Worm (Caenorhabditis elegans) whole organism, L4 larva: ENCODE results near the gene ilys-4.
A peak's percentile ranks its signal among the peaks of the same experiment; 100 is the strongest.

Source experiments
- D1046.2 ChIP-seq: fragments of 200-800 bp; sonication (Bioruptor generic); IDR thresholded peaks from 2 replicates; pipeline ENCODE4 v1.3.6; 2022; ENCODE audit warnings: missing genetic modification characterization, missing compliant biosample characterization
- F37D6.2 ChIP-seq: sonication (generic microtip); optimal IDR thresholded peaks from 2 replicates; lab custom pipeline; 2016; ENCODE audit warnings: mild to moderate bottlenecking, missing genetic modification characterization, missing compliant biosample characterization
- F44E2.7 ChIP-seq: fragments of 200-800 bp; sonication (Bioruptor generic); IDR thresholded peaks from 2 replicates; pipeline ENCODE4 v2.1.2; 2022; ENCODE audit warnings: missing genetic modification characterization, missing compliant biosample characterization
- F49E8.2 ChIP-seq: sonication (generic microtip); optimal IDR thresholded peaks from 2 replicates; lab custom pipeline; 2016; ENCODE audit warnings: missing compliant biosample characterization, mild to moderate bottlenecking, missing genetic modification characterization, borderline replicate concordance
- T26A8.4 ChIP-seq: fragments of 200-800 bp; sonication (Bioruptor generic); IDR thresholded peaks from 2 replicates; pipeline ENCODE4 v1.3.6; 2022; ENCODE audit warnings: missing genetic modification characterization, missing compliant biosample characterization
- Y105C5A.15 ChIP-seq: fragments of 200-800 bp; sonication (Bioruptor generic); IDR thresholded peaks from 2 replicates; pipeline ENCODE4 v1.3.6; 2022; ENCODE audit warnings: missing genetic modification characterization, missing compliant biosample characterization
- ZK337.2 ChIP-seq: fragments of 200-800 bp; sonication (Bioruptor generic); IDR thresholded peaks from 2 replicates; pipeline ENCODE4 v1.3.6; 2022; ENCODE audit warnings: missing genetic modification reagents, missing genetic modification characterization, missing compliant biosample characterization
- aha-1 ChIP-seq: fragments of 150-350 bp; peaks from one replicate; lab custom pipeline; 2014; ENCODE audit warnings: missing biosample characterization, missing genetic modification characterization
- ceh-20 ChIP-seq: fragments of 200-800 bp; sonication (Bioruptor generic); IDR thresholded peaks from 2 replicates; pipeline ENCODE4 v1.3.6; 2022; ENCODE audit warnings: missing genetic modification reagents, missing genetic modification characterization, missing compliant biosample characterization
- ctbp-1 ChIP-seq: fragments of 200-800 bp; sonication (Bioruptor generic); IDR thresholded peaks from 2 replicates; pipeline ENCODE4 v1.3.6; 2022; ENCODE audit warnings: missing genetic modification reagents, missing genetic modification characterization, missing compliant biosample characterization
- daf-16 ChIP-seq, 3 experiments: sonication (generic microtip); optimal IDR thresholded peaks; 2 replicates each; lab custom pipeline; 2016 to 2017; ENCODE audit warnings: missing genetic modification characterization in 3 of 3, missing genetic modification reagents in 3 of 3, mild to moderate bottlenecking in 2 of 3, missing compliant biosample characterization in 2 of 3, missing biosample characterization in 1 of 3, moderate library complexity in 1 of 3
- daf-8 ChIP-seq: fragments of 200-800 bp; sonication (Bioruptor generic); IDR thresholded peaks from 2 replicates; pipeline ENCODE4 v1.3.6; 2022; ENCODE audit warnings: missing genetic modification characterization, missing compliant biosample characterization
- dmd-8 ChIP-seq: fragments of 200-800 bp; sonication (Bioruptor generic); IDR thresholded peaks from 2 replicates; pipeline ENCODE4 v1.3.6; 2022; ENCODE audit warnings: missing genetic modification characterization, missing compliant biosample characterization
- egl-27 ChIP-seq: sonication (generic microtip); optimal IDR thresholded peaks from 3 replicates; lab custom pipeline; 2017; ENCODE audit warnings: missing biosample characterization, missing genetic modification reagents, missing genetic modification characterization
- egl-43 ChIP-seq: fragments of 200-800 bp; sonication (Bioruptor generic); IDR thresholded peaks from 2 replicates; pipeline ENCODE4 v1.3.6; 2022; ENCODE audit warnings: missing genetic modification reagents, missing genetic modification characterization, missing compliant biosample characterization
- gei-8 ChIP-seq: fragments of 200-800 bp; sonication (Bioruptor generic); optimal IDR thresholded peaks from 2 replicates; lab custom pipeline; 2018; ENCODE audit warnings: mild to moderate bottlenecking, missing genetic modification characterization, missing compliant biosample characterization
- hlh-11 ChIP-seq: fragments of 200-800 bp; sonication (Bioruptor generic); optimal IDR thresholded peaks from 2 replicates; lab custom pipeline; 2018; ENCODE audit warnings: mild to moderate bottlenecking, missing genetic modification characterization, missing compliant biosample characterization
- lin-13 ChIP-seq: fragments of 150-350 bp; optimal IDR thresholded peaks from 2 replicates; lab custom pipeline; 2014; ENCODE audit warnings: missing biosample characterization, missing genetic modification reagents, missing genetic modification characterization
- lir-3 ChIP-seq: sonication (generic microtip); optimal IDR thresholded peaks from 2 replicates; lab custom pipeline; 2016; ENCODE audit warnings: mild to moderate bottlenecking, missing genetic modification characterization, missing compliant biosample characterization
- mxl-2 ChIP-seq: fragments of 200-800 bp; sonication (Bioruptor generic); conservative IDR thresholded peaks from 2 replicates; pipeline ENCODE4 v1.3.6; 2022; ENCODE audit warnings: missing genetic modification reagents, missing genetic modification characterization, missing compliant biosample characterization
- nhr-76 ChIP-seq: fragments of 150-350 bp; optimal IDR thresholded peaks from 2 replicates; lab custom pipeline; 2014; ENCODE audit warnings: missing biosample characterization, missing genetic modification characterization
- skn-1 ChIP-seq: fragments of 150-350 bp; optimal IDR thresholded peaks from 2 replicates; lab custom pipeline; 2014; ENCODE audit warnings: missing biosample characterization, missing genetic modification characterization
- snpc-4 ChIP-seq: fragments of 150-350 bp; optimal IDR thresholded peaks from 2 replicates; lab custom pipeline; 2014; ENCODE audit warnings: missing biosample characterization, missing genetic modification characterization
- tag-97 ChIP-seq: fragments of 200-800 bp; sonication (Bioruptor generic); IDR thresholded peaks from 2 replicates; pipeline ENCODE4 v1.3.6; 2022; ENCODE audit warnings: missing genetic modification characterization, missing compliant biosample characterization
- unc-39 ChIP-seq: sonication (generic microtip); optimal IDR thresholded peaks from 2 replicates; lab custom pipeline; 2017; ENCODE audit warnings: missing biosample characterization, missing genetic modification characterization
- unc-62 ChIP-seq, 3 experiments: fragments of 150-350 bp in 1 of 3; sonication (generic microtip); optimal IDR thresholded peaks in 2 of 3; peaks in 1 of 3; 1 replicate in 1 of 3; 2 replicates in 2 of 3; lab custom pipeline; 2014 to 2017; ENCODE audit warnings: missing biosample characterization in 3 of 3, missing genetic modification characterization in 3 of 3, missing genetic modification reagents in 3 of 3, missing genotype in 1 of 3
- vab-7 ChIP-seq: fragments of 200-800 bp; sonication (Bioruptor generic); IDR thresholded peaks from 2 replicates; pipeline ENCODE4 v1.3.6; 2022; ENCODE audit warnings: missing genetic modification reagents, missing genetic modification characterization, missing compliant biosample characterization
- zag-1 ChIP-seq: fragments of 150-350 bp; optimal IDR thresholded peaks from 2 replicates; lab custom pipeline; 2014; ENCODE audit warnings: missing biosample characterization, missing genetic modification characterization
- zfp-2 ChIP-seq: sonication (generic microtip); optimal IDR thresholded peaks from 2 replicates; lab custom pipeline; 2016; ENCODE audit warnings: mild to moderate bottlenecking, missing genetic modification characterization, missing compliant biosample characterization
- zfp-3 ChIP-seq: fragments of 200-800 bp; sonication (Bioruptor generic); conservative IDR thresholded peaks from 2 replicates; pipeline ENCODE4 v1.3.6; 2022; ENCODE audit warnings: missing genetic modification reagents, missing genetic modification characterization, missing compliant biosample characterization

The ilys-4 gene

ce11 chrIV:7877255-7877654 lies 20.1 kb downstream of the ilys-4 start:
- no peak for TF ChIP-seq F37D6.2 (tag; lab: Kevin White, UChicago)
- no peak for TF ChIP-seq egl-43 (GFP tag; lab: Robert Waterston, UW)
- no peak for TF ChIP-seq daf-16 (GFP tag; optimal IDR thresholded peaks at IDR 0.05; lab: Kevin White, UChicago)
- no peak for TF ChIP-seq daf-16 (tag; optimal IDR thresholded peaks at IDR 0.05; lab: Kevin White, UChicago)
- no peak for TF ChIP-seq unc-39 (tag; lab: Kevin White, UChicago)
- TF ChIP-seq aha-1 (tag; lab: Kevin White, UChicago): peak; percentile 96
- no peak for TF ChIP-seq skn-1 (tag; lab: Kevin White, UChicago)
- TF ChIP-seq dmd-8: no peak
- peak in 1 of 2 experiments; percentile 52 for TF ChIP-seq unc-62 (GFP tag; optimal IDR thresholded peaks at IDR 0.05 in 1 of 2; lab: Kevin White, UChicago)
- no peak for TF ChIP-seq unc-62 (tag; optimal IDR thresholded peaks at IDR 0.05; lab: Kevin White, UChicago)

ce11 chrIV:7870451-7870850 lies 26.9 kb downstream of the ilys-4 start, which contains the start of gene T06C10.3:
T06C10.3 (plus strand) TSS chrIV:7870751.
- TF ChIP-seq F37D6.2 (tag; lab: Kevin White, UChicago): no peak
- TF ChIP-seq T26A8.4 (GFP tag; lab: Robert Waterston, UW): no peak
- no peak for TF ChIP-seq zfp-2
- TF ChIP-seq F44E2.7 (GFP tag; lab: Robert Waterston, UW): no peak
- TF ChIP-seq daf-8 (GFP tag; lab: Robert Waterston, UW): no peak
- no peak for TF ChIP-seq F49E8.2 (tag; lab: Kevin White, UChicago)
- no peak for TF ChIP-seq ceh-20 (GFP tag; lab: Robert Waterston, UW)
- no peak for TF ChIP-seq D1046.2 (GFP tag; lab: Robert Waterston, UW)
- no peak for TF ChIP-seq ZK337.2 (GFP tag; lab: Robert Waterston, UW)
- no peak for TF ChIP-seq skn-1 (tag; lab: Kevin White, UChicago)

- TF ChIP-seq T26A8.4 (GFP tag; lab: Robert Waterston, UW) (no peak), lir-3 (tag; lab: Kevin White, UChicago) (no peak), nhr-76 (no peak), aha-1 (tag; lab: Kevin White, UChicago) (peak; percentile 55), zfp-3 (GFP tag; lab: Robert Waterston, UW) (no peak)
These were observed 28.7 kb downstream of the ilys-4 start, which contains the start of gene flp-10 for ce11 chrIV:7868607-7869006. flp-10 (plus strand) TSS chrIV:7868907.

ce11 chrIV:7851291-7851690 lies 46.1 kb downstream of the ilys-4 start:
- TF ChIP-seq lin-13 (GFP tag; lab: Kevin White, UChicago) (no peak), D1046.2 (GFP tag; lab: Robert Waterston, UW) (no peak), snpc-4 (tag; lab: Kevin White, UChicago) (no peak), ctbp-1 (GFP tag; lab: Robert Waterston, UW) (no peak), egl-27 (tag; lab: Kevin White, UChicago) (no peak), hlh-11 (no peak), unc-62 (GFP tag; optimal IDR thresholded peaks at IDR 0.05 in 1 of 2; lab: Kevin White, UChicago) (peak in 1 of 2 experiments; percentile 87), unc-62 (tag; optimal IDR thresholded peaks at IDR 0.05; lab: Kevin White, UChicago) (no peak), gei-8 (GFP tag; lab: Kevin White, UChicago) (no peak), zfp-3 (GFP tag; lab: Robert Waterston, UW) (no peak), egl-43 (GFP tag; lab: Robert Waterston, UW) (no peak), mxl-2 (GFP tag; lab: Robert Waterston, UW) (no peak), aha-1 (tag; lab: Kevin White, UChicago) (peak; percentile 64)
- TF ChIP-seq, all 104 proteins: peak for 2

- TF ChIP-seq tag-97 (GFP tag; lab: Robert Waterston, UW): no peak
- peak; percentile 89 for TF ChIP-seq aha-1 (tag; lab: Kevin White, UChicago)
These were observed 47.0 kb downstream of the ilys-4 start for ce11 chrIV:7850329-7850728.

ce11 chrIV:7849235-7849634 lies 48.1 kb downstream of the ilys-4 start:
- TF ChIP-seq Y105C5A.15 (no peak), F37D6.2 (tag; lab: Kevin White, UChicago) (no peak), zag-1 (tag; lab: Kevin White, UChicago) (no peak), unc-62 (GFP tag; optimal IDR thresholded peaks at IDR 0.05 in 1 of 2; lab: Kevin White, UChicago) (peak in 1 of 2 experiments; percentile 29), unc-62 (tag; optimal IDR thresholded peaks at IDR 0.05; lab: Kevin White, UChicago) (no peak), vab-7 (GFP tag; lab: Robert Waterston, UW) (no peak), unc-39 (tag; lab: Kevin White, UChicago) (no peak)
